Worm (Caenorhabditis elegans): ENCODE measurements around the gene moc-3.

ce11 chrIV:8105083-8105482, 25.3 kb upstream of the moc-3 start:
- TF ChIP-seq ets-4 (tag; optimal IDR thresholded peaks at IDR 0.05) (no peak), nhr-11 (tag; optimal IDR thresholded peaks at IDR 0.05) (no peak), fkh-10 (GFP tag; optimal IDR thresholded peaks at IDR 0.05) (no peak), pag-3 (tag; optimal IDR thresholded peaks at IDR 0.05; ENCODE audit: borderline replicate concordance) (no peak), pha-4 (tag; optimal IDR thresholded peaks at IDR 0.05) (no peak), ahr-1 (tag; optimal IDR thresholded peaks at IDR 0.05) (no peak), madf-2 (tag; optimal IDR thresholded peaks at IDR 0.05) (no peak), ceh-24 (tag; optimal IDR thresholded peaks at IDR 0.05) (no peak), fax-1 (tag; optimal IDR thresholded peaks at IDR 0.05) (no peak), ama-1 (optimal IDR thresholded peaks at IDR 0.05) (no peak)
